Worm (Caenorhabditis elegans) whole organism, young adult: ENCODE results near the gene W02A2.8.

ENCODE experiments used
- B0261.1 ChIP-seq: sonication (generic microtip); optimal IDR thresholded peaks from 2 replicates; lab custom pipeline; 2016; ENCODE audit warnings: mild to moderate bottlenecking, missing genetic modification characterization, moderate library complexity, missing compliant biosample characterization
- aptf-2 ChIP-seq: fragments of 200-800 bp; sonication (Bioruptor generic); conservative IDR thresholded peaks from 2 replicates; pipeline ENCODE4 v1.3.6; 2022; ENCODE audit warnings: missing genetic modification reagents, missing genetic modification characterization, missing compliant biosample characterization
- die-1 ChIP-seq: sonication (generic microtip); optimal IDR thresholded peaks from 2 replicates; lab custom pipeline; 2016; ENCODE audit warnings: missing genotype, mild to moderate bottlenecking, missing genetic modification characterization, missing compliant biosample characterization
- dpl-1 ChIP-seq: fragments of 150-350 bp; optimal IDR thresholded peaks from 2 replicates; lab custom pipeline; 2014; ENCODE audit warnings: missing biosample characterization, missing genetic modification reagents, missing genetic modification characterization
- nhr-179 ChIP-seq: sonication (generic microtip); optimal IDR thresholded peaks from 2 replicates; lab custom pipeline; 2016; ENCODE audit warnings: mild to moderate bottlenecking, missing genetic modification characterization, missing compliant biosample characterization
- pha-4 ChIP-seq: fragments of 150-350 bp; sonication (generic microtip); optimal IDR thresholded peaks from 2 replicates; lab custom pipeline; 2014; ENCODE audit warnings: missing biosample characterization, missing genetic modification reagents, missing genetic modification characterization
- sdz-38 ChIP-seq: sonication (generic microtip); optimal IDR thresholded peaks from 2 replicates; lab custom pipeline; 2016; ENCODE audit warnings: missing genotype, missing genetic modification characterization, missing compliant biosample characterization
- unc-130 ChIP-seq: sonication (generic microtip); optimal IDR thresholded peaks from 2 replicates; lab custom pipeline; 2016; ENCODE audit warnings: missing genetic modification reagents, missing genetic modification characterization, missing compliant biosample characterization
- ztf-3 ChIP-seq: fragments of 200-800 bp; sonication (Bioruptor generic); optimal IDR thresholded peaks from 2 replicates; lab custom pipeline; 2018; ENCODE audit warnings: mild to moderate bottlenecking, missing genetic modification characterization, missing compliant biosample characterization

ce11 chrIV:13393246-13393716, 34.9 kb upstream of the W02A2.8 start:
- TF ChIP-seq ztf-3 (GFP tag; lab: Kevin White, UChicago) (no peak), pha-4 (tag; lab: Kevin White, UChicago) (no peak), nhr-179 (tag; lab: Kevin White, UChicago) (no peak), dpl-1 (GFP tag; lab: Kevin White, UChicago) (no peak), aptf-2 (GFP tag; lab: Robert Waterston, UW) (no peak), sdz-38 (no peak), B0261.1 (tag; lab: Kevin White, UChicago) (no peak), unc-130 (GFP tag; lab: Kevin White, UChicago) (no peak), die-1 (tag; lab: Kevin White, UChicago) (no peak)
